Worm (Caenorhabditis elegans) whole organism, L1 larva: ENCODE measurements around the gene R05F9.11.

Experiments
- blmp-1 ChIP-seq: fragments of 150-350 bp; optimal IDR thresholded peaks from 2 replicates; lab custom pipeline; 2014; ENCODE audit warnings: missing biosample characterization, missing genetic modification characterization
- ceh-8 ChIP-seq: fragments of 200-800 bp; sonication (Bioruptor generic); optimal IDR thresholded peaks from 2 replicates; lab custom pipeline; 2018; ENCODE audit warnings: mild to moderate bottlenecking, missing genetic modification characterization, moderate library complexity, missing compliant biosample characterization
- egl-27 ChIP-seq, 2 experiments: fragments of 150-350 bp in 1 of 2; sonication (generic microtip); optimal IDR thresholded peaks; 3 replicates each; lab custom pipeline; 2017 to 2018; ENCODE audit warnings: missing biosample characterization in 2 of 2, missing genetic modification characterization in 2 of 2, missing genetic modification reagents in 2 of 2
- elt-3 ChIP-seq, 6 experiments: fragments of 150-350 bp in 1 of 6; sonication (generic microtip); optimal IDR thresholded peaks; 2 replicates each; lab custom pipeline; 2017 to 2018; ENCODE audit warnings: missing biosample characterization in 6 of 6, missing genetic modification characterization in 6 of 6, inconsistent platforms in 1 of 6
- ets-5 ChIP-seq: fragments of 200-800 bp; sonication (Bioruptor generic); IDR thresholded peaks from 2 replicates; pipeline ENCODE4 v1.3.6; 2022; ENCODE audit warnings: missing genetic modification characterization, missing compliant biosample characterization
- jun-1 ChIP-seq: fragments of 150-350 bp; optimal IDR thresholded peaks from 2 replicates; lab custom pipeline; 2014; ENCODE audit warnings: missing biosample characterization, missing genetic modification reagents, missing genetic modification characterization
- lsy-2 ChIP-seq, 2 experiments: fragments of 150-350 bp; optimal IDR thresholded peaks; 2 replicates each; lab custom pipeline; 2014; ENCODE audit warnings: missing biosample characterization in 2 of 2, missing genetic modification characterization in 2 of 2
- mep-1 ChIP-seq: fragments of 150-350 bp; optimal IDR thresholded peaks from 2 replicates; lab custom pipeline; 2014; ENCODE audit warnings: missing biosample characterization, missing genetic modification characterization
- snpc-4 ChIP-seq: fragments of 150-350 bp; optimal IDR thresholded peaks from 2 replicates; lab custom pipeline; 2014; ENCODE audit warnings: missing biosample characterization, missing genetic modification characterization
- unc-62 ChIP-seq: fragments of 150-350 bp; optimal IDR thresholded peaks from 2 replicates; lab custom pipeline; 2014; ENCODE audit warnings: missing biosample characterization, missing genetic modification reagents, missing genetic modification characterization
- unc-86 ChIP-seq: sonication (generic microtip); optimal IDR thresholded peaks from 2 replicates; lab custom pipeline; 2016; ENCODE audit warnings: missing genetic modification characterization, missing compliant biosample characterization

- TF ChIP-seq elt-3 (tag; optimal IDR thresholded peaks at IDR 0.05; lab: Kevin White, UChicago), result no peak
- no peak for TF ChIP-seq unc-86
- no peak for TF ChIP-seq blmp-1 (tag; lab: Kevin White, UChicago)
- no peak for TF ChIP-seq snpc-4 (tag; lab: Kevin White, UChicago)
- no peak for TF ChIP-seq unc-62 (GFP tag; lab: Kevin White, UChicago)
- no peak for TF ChIP-seq ceh-8 (GFP tag; lab: Kevin White, UChicago)
- no peak for TF ChIP-seq lsy-2 (tag; optimal IDR thresholded peaks at IDR 0.05; lab: Kevin White, UChicago)
- no peak for TF ChIP-seq mep-1 (tag; lab: Kevin White, UChicago)
- TF ChIP-seq ets-5 (GFP tag; lab: Robert Waterston, UW), result no peak
- TF ChIP-seq jun-1 (tag; lab: Kevin White, UChicago), result no peak
- no peak for TF ChIP-seq egl-27 (tag; optimal IDR thresholded peaks at IDR 0.05; lab: Kevin White, UChicago)
These were observed 20.9 kb upstream of the R05F9.11 start, which contains the start of gene gst-30 for ce11 chrII:4934954-4935353.
